Fruit fly (Drosophila melanogaster) whole organism, pupa: ENCODE measurements around the gene Ppt2.

Source experiments
- CG10348 ChIP-seq: fragments of 200-800 bp; sonication (Bioruptor generic); IDR thresholded peaks from 2 replicates; pipeline ENCODE4 v1.3.6; 2022; ENCODE audit warnings: missing biosample characterization, missing genetic modification characterization
- CG12605 ChIP-seq: fragments of 200-800 bp; sonication (Bioruptor generic); IDR thresholded peaks from 2 replicates; pipeline ENCODE4 v1.3.6; 2022; ENCODE audit warnings: missing biosample characterization, missing genetic modification characterization
- CG13204 ChIP-seq: fragments of 200-800 bp; sonication (Bioruptor generic); optimal IDR thresholded peaks from 2 replicates; lab custom pipeline; 2018; ENCODE audit warnings: missing biosample characterization, mild to moderate bottlenecking, missing genetic modification characterization, moderate library complexity
- CG34367 ChIP-seq: fragments of 200-800 bp; sonication (Bioruptor generic); optimal IDR thresholded peaks from 2 replicates; lab custom pipeline; 2018; ENCODE audit warnings: missing biosample characterization, mild to moderate bottlenecking, missing genetic modification characterization
- CG8301 ChIP-seq: fragments of 200-800 bp; sonication (Bioruptor generic); optimal IDR thresholded peaks from 2 replicates; lab custom pipeline; 2018; ENCODE audit warnings: missing biosample characterization, mild to moderate bottlenecking, missing genetic modification characterization
- D1 ChIP-seq: fragments of 200-800 bp; sonication (Bioruptor generic); optimal IDR thresholded peaks from 2 replicates; lab custom pipeline; 2018; ENCODE audit warnings: missing biosample characterization, mild to moderate bottlenecking, missing genetic modification characterization, moderate library complexity
- EcR ChIP-seq: fragments of 200-800 bp; sonication (Bioruptor generic); optimal IDR thresholded peaks from 3 replicates; lab custom pipeline; 2019; ENCODE audit warnings: missing biosample characterization, missing genetic modification characterization, mild to moderate bottlenecking, moderate library complexity, missing genetic modification reagents
- Snoo ChIP-seq: fragments of 200-800 bp; sonication (Bioruptor generic); optimal IDR thresholded peaks from 3 replicates; lab custom pipeline; 2017; ENCODE audit warnings: missing biosample characterization, mild to moderate bottlenecking, missing genetic modification characterization, inconsistent platforms
- rn ChIP-seq: fragments of 200-800 bp; sonication (Bioruptor generic); IDR thresholded peaks from 2 replicates; pipeline ENCODE4 v1.3.6; 2022; ENCODE audit warnings: missing biosample characterization, missing genetic modification characterization

- TF ChIP-seq CG8301 (tag; lab: Kevin White, UChicago): no peak
- no peak for TF ChIP-seq EcR (GFP tag; lab: Kevin White, UChicago)
- no peak for TF ChIP-seq Snoo
- no peak for TF ChIP-seq rn (GFP tag; lab: Robert Waterston, UW)
- no peak for TF ChIP-seq CG10348 (GFP tag; lab: Robert Waterston, UW)
- no peak for TF ChIP-seq CG13204 (GFP tag; lab: Kevin White, UChicago)
- no peak for TF ChIP-seq D1 (tag; lab: Kevin White, UChicago)
- no peak for TF ChIP-seq CG34367
- no peak for TF ChIP-seq CG12605 (GFP tag; lab: Robert Waterston, UW)
These were observed 37.7 kb downstream of the Ppt2 start for dm6 chr2L:11317655-11318278.
